Fruit fly (Drosophila melanogaster): ENCODE data around the gene mura.
A peak's percentile ranks its signal among the peaks of the same experiment; 100 is the strongest.

mura gene

DNA sequence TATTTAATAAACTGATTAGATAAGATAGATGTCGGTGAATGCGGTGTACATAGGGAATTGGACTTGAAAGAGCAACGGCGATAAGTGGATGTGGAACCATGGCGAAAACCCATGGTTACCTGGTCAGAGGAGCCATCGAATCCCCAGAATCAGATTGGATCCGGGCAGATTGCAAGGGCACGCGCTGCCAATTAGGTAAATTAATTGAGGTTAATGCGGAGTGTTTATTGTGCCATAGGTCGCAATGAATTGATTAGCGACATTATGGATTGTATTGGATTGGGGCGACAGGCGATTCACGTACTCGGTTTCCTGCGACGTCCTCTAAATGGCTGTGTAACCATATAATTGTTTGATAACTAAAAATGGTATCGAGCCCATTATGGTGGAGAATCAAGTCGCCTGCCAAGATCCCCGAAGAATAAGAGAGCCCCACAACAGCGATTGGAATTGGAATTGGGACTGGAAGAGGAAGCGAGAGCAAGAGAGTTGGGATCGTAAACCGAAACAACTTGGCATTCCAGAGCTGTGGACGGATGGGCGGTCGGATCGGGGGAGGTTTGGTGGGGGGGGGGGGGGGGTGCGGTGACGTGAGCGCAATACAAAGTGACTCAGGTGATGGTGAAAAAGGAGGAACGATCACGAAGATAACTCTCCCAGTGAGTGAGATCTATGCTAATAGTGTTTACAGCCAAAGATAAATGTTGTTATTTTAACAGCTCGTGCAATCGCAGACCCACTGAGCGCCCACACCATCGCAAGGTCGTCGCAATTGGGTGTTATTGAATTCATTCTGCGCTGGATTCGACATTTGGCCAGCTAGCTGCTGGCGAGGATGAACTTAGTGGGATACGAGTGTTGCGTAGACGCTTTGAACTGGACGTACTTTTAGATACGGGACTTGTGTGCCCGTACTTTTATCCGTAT lies 49.9 kb downstream of the mura start:
- peak; percentile 43 for TF ChIP-seq fkh (GFP tag; optimal IDR thresholded peaks at IDR 0.05)
- TF ChIP-seq esn (GFP tag; optimal IDR thresholded peaks at IDR 0.05): no peak
- no peak for TF ChIP-seq fd85E (GFP tag; optimal IDR thresholded peaks at IDR 0.05)
- peak; percentile 68 for TF ChIP-seq dsx (GFP tag; optimal IDR thresholded peaks at IDR 0.05; ENCODE audit: poor library complexity, severe bottlenecking)
- no peak for TF ChIP-seq CG9139 (GFP tag; optimal IDR thresholded peaks at IDR 0.05)
- peak in 1 of 2 experiments; percentile 16 for TF ChIP-seq ss (GFP tag; optimal IDR thresholded peaks at IDR 0.05)
- peak; percentile 52 for TF ChIP-seq Eip78C (GFP tag)
- TF ChIP-seq CG3919 (GFP tag; optimal IDR thresholded peaks at IDR 0.05): no peak
- TF ChIP-seq svp (GFP tag): peak; percentile 82

DNA sequence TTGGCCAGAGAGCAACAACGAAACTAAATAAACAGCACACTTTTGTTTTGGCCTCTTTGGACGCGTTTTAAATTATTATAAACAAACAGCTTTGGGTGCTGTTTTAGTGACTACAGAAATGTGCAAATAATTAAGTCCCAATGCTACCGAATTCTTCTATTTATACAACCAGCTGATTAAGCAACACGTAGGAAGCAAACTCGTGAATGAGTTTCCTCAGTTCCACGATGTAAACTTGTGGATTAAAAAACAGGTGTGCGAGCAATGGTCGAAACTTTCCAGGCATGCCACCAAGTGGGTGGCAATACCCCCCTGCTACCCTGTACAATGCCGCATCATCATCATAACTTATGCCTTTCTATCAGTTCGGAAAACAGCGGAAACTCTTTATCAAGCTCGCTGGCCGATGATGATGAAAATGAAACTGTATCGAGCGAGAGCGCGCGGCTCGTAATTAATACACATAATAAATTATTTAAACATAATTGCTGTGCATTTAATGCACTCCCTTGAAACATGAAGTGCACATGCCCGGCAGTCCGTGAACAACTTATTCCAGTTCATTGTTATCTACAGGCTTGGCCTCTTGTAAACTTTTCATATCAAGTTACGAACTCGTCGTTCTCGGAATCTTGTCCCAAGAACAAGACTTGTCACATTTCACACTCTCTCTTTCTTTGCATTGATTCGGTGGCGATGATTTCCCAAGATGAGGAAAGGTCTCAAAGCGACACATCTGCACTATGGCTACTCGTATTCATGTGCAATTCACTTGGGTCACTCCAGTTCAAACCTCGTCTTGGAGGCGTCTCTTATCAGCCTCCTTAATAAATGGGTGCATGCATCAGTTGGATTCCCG lies 51.2 kb downstream of the mura start:
- TF ChIP-seq Lpt (GFP tag; optimal IDR thresholded peaks at IDR 0.05) (no peak), CG6854 (GFP tag; optimal IDR thresholded peaks at IDR 0.05) (no peak), dsx (GFP tag; optimal IDR thresholded peaks at IDR 0.05; ENCODE audit: poor library complexity, severe bottlenecking) (no peak), vri (GFP tag; optimal IDR thresholded peaks at IDR 0.05) (no peak), Sox14 (GFP tag; optimal IDR thresholded peaks at IDR 0.05) (no peak), Sox102F (GFP tag; optimal IDR thresholded peaks at IDR 0.05) (no peak), CG1621 (tag; optimal IDR thresholded peaks at IDR 0.05) (no peak), achi (GFP tag; optimal IDR thresholded peaks at IDR 0.05) (no peak), CG32006 (GFP tag; optimal IDR thresholded peaks at IDR 0.05) (no peak), OdsH (GFP tag; optimal IDR thresholded peaks at IDR 0.05) (no peak), Eip78C (GFP tag) (peak; percentile 56), CG6163 (GFP tag; IDR thresholded peaks at IDR 0.05) (0 out of 3 replicates have a peak, but pooled peaks have one; percentile 27), Gug (GFP tag; IDR thresholded peaks at IDR 0.05) (no peak), CG10669 (GFP tag; optimal IDR thresholded peaks at IDR 0.05) (no peak), ss (GFP tag; optimal IDR thresholded peaks at IDR 0.05) (no peak), dac (GFP tag; optimal IDR thresholded peaks at IDR 0.05) (no peak), Hr39 (GFP tag; optimal IDR thresholded peaks at IDR 0.05) (no peak), CG15336 (GFP tag; IDR thresholded peaks at IDR 0.05) (no peak), CG3919 (GFP tag; optimal IDR thresholded peaks at IDR 0.05) (no peak), CG8119 (GFP tag; IDR thresholded peaks at IDR 0.05) (no peak), eg (GFP tag; IDR thresholded peaks at IDR 0.05) (0 out of 3 replicates have a peak, but pooled peaks have one; percentile 19), esn (GFP tag; optimal IDR thresholded peaks at IDR 0.05) (no peak), CG6792 (GFP tag; optimal IDR thresholded peaks at IDR 0.05) (no peak), net (GFP tag; optimal IDR thresholded peaks at IDR 0.05) (no peak), cyc (GFP tag; optimal IDR thresholded peaks at IDR 0.05) (no peak), Eip75B (GFP tag; optimal IDR thresholded peaks at IDR 0.05) (peak; percentile 7), fd85E (GFP tag; optimal IDR thresholded peaks at IDR 0.05) (no peak), Ets21C (GFP tag; optimal IDR thresholded peaks at IDR 0.05) (no peak), fkh (GFP tag; optimal IDR thresholded peaks at IDR 0.05) (no peak), Ets96B (tag; optimal IDR thresholded peaks at IDR 0.05) (no peak), CG8632 (GFP tag; optimal IDR thresholded peaks at IDR 0.05) (no peak), CG16779 (tag; optimal IDR thresholded peaks at IDR 0.05) (no peak), svp (GFP tag) (peak; percentile 94), CG34406 (GFP tag; optimal IDR thresholded peaks at IDR 0.05) (no peak), CG10631 (GFP tag; optimal IDR thresholded peaks at IDR 0.05) (no peak)
